Fruit fly (Drosophila melanogaster) whole organism, wandering third instar larva: Measurements from ENCODE around the gene CG32603.

Experiments used
- CrebA ChIP-seq: fragments of 200-800 bp; sonication (Bioruptor generic); optimal IDR thresholded peaks from 2 replicates; lab custom pipeline; 2016; ENCODE audit warnings: missing biosample characterization, mild to moderate bottlenecking, missing genetic modification characterization, borderline replicate concordance
- HLH106 ChIP-seq: fragments of 200-800 bp; optimal IDR thresholded peaks from 3 replicates; lab custom pipeline; 2019; ENCODE audit warnings: missing biosample characterization, mild to moderate bottlenecking, missing genetic modification characterization, moderate library complexity
- Hr78 ChIP-seq: fragments of >200 bp; optimal IDR thresholded peaks from 2 replicates; lab custom pipeline; 2017; ENCODE audit warnings: missing biosample characterization, missing genetic modification characterization
- Jra ChIP-seq: sonication (Bioruptor generic); optimal IDR thresholded peaks from 2 replicates; lab custom pipeline; 2016; ENCODE audit warnings: missing biosample characterization, missing genetic modification characterization
- Mio ChIP-seq: sonication (Bioruptor generic); optimal IDR thresholded peaks from 2 replicates; lab custom pipeline; 2016; ENCODE audit warnings: missing biosample characterization, missing genetic modification characterization
- Myc ChIP-seq: fragments of >200 bp; optimal IDR thresholded peaks from 2 replicates; lab custom pipeline; 2017
- Rel ChIP-seq, 2 experiments: fragments of 200-800 bp; sonication (Bioruptor generic) in 1 of 2; optimal IDR thresholded peaks; 2 replicates in 1 of 2; 3 replicates in 1 of 2; lab custom pipeline; 2016 to 2019; ENCODE audit warnings: mild to moderate bottlenecking in 2 of 2, missing biosample characterization in 2 of 2, missing genetic modification characterization in 2 of 2, moderate library complexity in 1 of 2
- Sp1 ChIP-seq: fragments of 200-800 bp; sonication (Bioruptor generic); optimal IDR thresholded peaks from 3 replicates; lab custom pipeline; 2019; ENCODE audit warnings: missing biosample characterization, mild to moderate bottlenecking, missing genetic modification characterization, moderate library complexity
- br ChIP-seq: fragments of 200-800 bp; sonication (Bioruptor generic); optimal IDR thresholded peaks from 2 replicates; lab custom pipeline; 2016; ENCODE audit warnings: missing biosample characterization, missing genetic modification characterization
- brk ChIP-seq: fragments of 200-800 bp; sonication (Bioruptor generic); optimal IDR thresholded peaks from 2 replicates; lab custom pipeline; 2016; ENCODE audit warnings: missing biosample characterization, mild to moderate bottlenecking, missing genetic modification characterization
- dl ChIP-seq, 2 experiments: fragments of 175-275, 200-275 bp in 1 of 2; fragments of 200-275 bp in 1 of 2; sonication (Bioruptor generic); optimal IDR thresholded peaks; lab custom pipeline; 2018; ENCODE audit warnings: mild to moderate bottlenecking in 2 of 2, missing biosample characterization in 2 of 2, missing genetic modification characterization in 2 of 2, moderate library complexity in 2 of 2; ENCODE audit not compliant: partially characterized antibody in 2 of 2, insufficient read depth in 1 of 2
- ey ChIP-seq: fragments of 200-800 bp; sonication (Bioruptor generic); optimal IDR thresholded peaks from 2 replicates; lab custom pipeline; 2016; ENCODE audit warnings: missing biosample characterization, missing genetic modification characterization
- jim ChIP-seq: fragments of 175-275, 200-325 bp; sonication (Bioruptor generic); optimal IDR thresholded peaks from 2 replicates; lab custom pipeline; 2016; ENCODE audit warnings: missing biosample characterization, mild to moderate bottlenecking, missing genetic modification characterization
- rgr ChIP-seq: fragments of 200-800 bp; sonication (Bioruptor generic); optimal IDR thresholded peaks from 3 replicates; lab custom pipeline; 2016; ENCODE audit warnings: missing biosample characterization, mild to moderate bottlenecking, missing genetic modification characterization
- sv ChIP-seq: fragments of 200-800 bp; sonication (Bioruptor generic); optimal IDR thresholded peaks from 3 replicates; lab custom pipeline; 2016; ENCODE audit warnings: missing biosample characterization, missing genetic modification characterization
- woc ChIP-seq: sonication (Bioruptor generic); optimal IDR thresholded peaks from 2 replicates; lab custom pipeline; 2016; ENCODE audit warnings: missing biosample characterization, mild to moderate bottlenecking, missing genetic modification characterization

The CG32603 gene

DNA sequence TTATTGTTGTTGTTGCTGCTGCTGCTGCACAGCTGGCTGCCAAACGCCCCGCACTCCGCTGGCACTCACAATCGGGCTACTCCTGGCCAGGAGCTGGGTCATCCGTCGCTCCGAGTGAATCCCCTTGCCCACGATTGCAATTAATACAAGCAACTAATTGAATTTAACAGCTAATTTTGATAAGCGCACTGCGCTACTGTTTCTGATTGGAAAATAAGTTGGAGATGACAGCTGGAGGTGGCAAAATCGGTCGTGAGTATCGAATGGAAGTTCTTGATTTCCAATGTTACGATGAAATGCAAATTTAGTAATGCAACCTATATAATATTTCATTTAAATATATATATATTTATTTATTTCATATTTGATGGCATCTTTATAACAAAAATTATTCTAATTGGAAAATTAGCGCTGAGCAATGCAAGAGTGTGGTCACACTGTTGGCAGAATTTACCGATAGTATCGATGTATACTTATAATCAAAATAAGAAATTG lies 49.5 kb downstream of the CG32603 start, which contains the start of gene CG42271 (continued):
- peak; percentile 33 for TF ChIP-seq Sp1 (GFP tag; lab: Kevin White, UChicago)
- no peak for TF ChIP-seq brk
- TF ChIP-seq woc (GFP tag; lab: Kevin White, UChicago), result no peak
- TF ChIP-seq rgr (GFP tag; lab: Kevin White, UChicago), result peak; percentile 12
- no peak for TF ChIP-seq sv (GFP tag; lab: Kevin White, UChicago)
- no peak for TF ChIP-seq br (GFP tag; lab: Kevin White, UChicago)
- TF ChIP-seq HLH106, result peak; percentile 58
- TF ChIP-seq Rel (GFP tag; optimal IDR thresholded peaks at IDR 0.05; lab: Kevin White, UChicago), result no peak
- TF ChIP-seq Rel (tag; optimal IDR thresholded peaks at IDR 0.05; lab: Kevin White, UChicago), result peak; percentile 86
- TF ChIP-seq Jra, result no peak
- TF ChIP-seq ey (GFP tag; lab: Kevin White, UChicago), result no peak
- no peak for TF ChIP-seq jim
- TF ChIP-seq CrebA, result no peak
- TF ChIP-seq Myc (lab: Kevin White, UChicago), result no peak

DNA sequence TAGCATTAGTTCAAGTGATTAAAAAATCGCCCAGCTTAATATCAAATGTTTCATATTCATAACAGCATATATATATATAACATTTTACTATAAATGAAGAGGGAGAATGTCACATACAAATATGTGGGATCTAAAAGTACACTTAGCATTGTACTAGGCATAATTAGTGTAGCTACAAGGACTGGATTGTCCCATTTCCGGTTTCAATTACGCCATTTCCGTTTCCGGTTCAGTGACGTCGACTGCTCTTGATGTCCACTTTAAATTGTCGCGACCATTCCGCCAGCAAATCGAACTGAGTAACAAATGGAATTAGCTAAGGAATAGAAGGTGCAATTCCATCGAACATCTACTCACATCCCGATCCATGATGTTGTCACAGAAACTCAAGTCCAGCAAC lies 50.1 kb downstream of the CG32603 start:
- TF ChIP-seq Rel (GFP tag; optimal IDR thresholded peaks at IDR 0.05; lab: Kevin White, UChicago) (no peak), Rel (tag; optimal IDR thresholded peaks at IDR 0.05; lab: Kevin White, UChicago) (no peak), CrebA (no peak), Hr78 (GFP tag; lab: Kevin White, UChicago) (no peak), jim (no peak), dl (GFP tag; optimal IDR thresholded peaks at IDR 0.05; lab: Kevin White, UChicago; ENCODE audit: insufficient read depth in 1 of 2, partially characterized antibody in 2 of 2) (no peak), rgr (GFP tag; lab: Kevin White, UChicago) (no peak), HLH106 (no peak), Mio (no peak), Sp1 (GFP tag; lab: Kevin White, UChicago) (no peak)
